Worm (Caenorhabditis elegans): ENCODE data around the gene gas-1.

gas-1 gene

DNA sequence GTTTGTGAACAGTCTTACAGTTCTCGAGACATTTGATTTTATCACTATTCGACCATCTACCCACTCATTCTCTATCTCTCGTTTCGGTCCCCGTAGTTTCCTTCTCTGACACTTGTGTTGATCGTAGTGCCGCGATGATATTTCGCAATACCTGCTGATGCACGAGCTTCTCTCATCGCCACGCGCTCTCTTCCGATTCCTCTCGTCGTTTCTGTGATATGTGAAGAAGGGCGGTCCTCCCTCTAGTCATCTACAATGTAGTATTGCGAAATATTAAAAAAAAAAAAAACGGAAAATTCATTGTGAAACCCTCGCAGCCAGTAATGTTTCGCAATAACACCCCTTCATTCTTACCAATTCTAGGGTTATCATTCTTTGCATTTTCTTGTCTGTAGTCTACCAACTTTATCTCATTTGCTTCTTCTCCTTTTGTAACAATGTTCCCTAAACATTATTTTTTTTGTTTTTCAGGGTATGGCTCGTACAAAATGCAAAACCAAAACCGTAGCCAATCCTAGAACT, 17.4 kb upstream of the gas-1 start, which contains the start of gene nipi-3 (continued):
- TF ChIP-seq B0035.1 (tag; optimal IDR thresholded peaks at IDR 0.05): peak; percentile 21
- TF ChIP-seq nfyb-1 (GFP tag; IDR thresholded peaks at IDR 0.05): peak; percentile 92
- no peak for TF ChIP-seq nhr-120 (GFP tag; IDR thresholded peaks at IDR 0.05)
- TF ChIP-seq atf-7 (tag; optimal IDR thresholded peaks at IDR 0.05): peak; percentile 92
- TF ChIP-seq bed-2 (GFP tag; IDR thresholded peaks at IDR 0.05): no peak
- TF ChIP-seq let-526 (GFP tag; IDR thresholded peaks at IDR 0.05): peak; percentile 88
- TF ChIP-seq hmg-1.2 (GFP tag; IDR thresholded peaks at IDR 0.05): peak; percentile 65
- no peak for TF ChIP-seq B0019.2 (GFP tag; conservative IDR thresholded peaks at IDR 0.05)
- peak; percentile 63 for TF ChIP-seq tbp1 (GFP tag; optimal IDR thresholded peaks at IDR 0.05)
- no peak for TF ChIP-seq F57A8.1 (GFP tag; optimal IDR thresholded peaks at IDR 0.05)
- TF ChIP-seq F23B12.7 (tag; optimal IDR thresholded peaks at IDR 0.05; ENCODE audit: insufficient read depth): peak; percentile 78
- TF ChIP-seq K12H6.12 (tag; optimal IDR thresholded peaks at IDR 0.05): peak; percentile 92
- peak; percentile 92 for TF ChIP-seq ztf-26 (tag; optimal IDR thresholded peaks at IDR 0.05)
- TF ChIP-seq lin-35 (GFP tag; optimal IDR thresholded peaks at IDR 0.05): peak in 1 of 3 experiments; percentile 85
- TF ChIP-seq Y67H2A.10 (GFP tag; conservative IDR thresholded peaks at IDR 0.05): 0 out of 2 replicates have a peak, but pooled peaks have one; percentile 17
- peak; percentile 90 for TF ChIP-seq madf-10 (tag; optimal IDR thresholded peaks at IDR 0.05)
- no peak for TF ChIP-seq him-1 (tag; optimal IDR thresholded peaks at IDR 0.05)
- TF ChIP-seq ceh-100 (GFP tag; IDR thresholded peaks at IDR 0.05): peak; percentile 17; the same call in 1 of the 2 replicates
- no peak for TF ChIP-seq lsl-1 (GFP tag; optimal IDR thresholded peaks at IDR 0.05)
- peak; percentile 70 for TF ChIP-seq tlf-1 (GFP tag; optimal IDR thresholded peaks at IDR 0.05)
- TF ChIP-seq tbx-9 (tag; optimal IDR thresholded peaks at IDR 0.05; ENCODE audit: borderline replicate concordance): no peak
- peak; percentile 87 for TF ChIP-seq C06A6.2 (GFP tag; conservative IDR thresholded peaks at IDR 0.05)
- no peak for TF ChIP-seq ceh-91 (GFP tag; IDR thresholded peaks at IDR 0.05)
- TF ChIP-seq attf-5 (GFP tag; optimal IDR thresholded peaks at IDR 0.05): peak; percentile 95
- TF ChIP-seq xnd-1 (tag; optimal IDR thresholded peaks at IDR 0.05): no peak
- no peak for TF ChIP-seq lsy-27 (tag; optimal IDR thresholded peaks at IDR 0.05; ENCODE audit: borderline replicate concordance, insufficient read depth)
- peak; percentile 100 for TF ChIP-seq cebp-1 (GFP tag; IDR thresholded peaks at IDR 0.05)
- TF ChIP-seq cebp-1 (tag; optimal IDR thresholded peaks at IDR 0.05): peak; percentile 100
- TF ChIP-seq somi-1 (GFP tag; optimal IDR thresholded peaks at IDR 0.05): peak; percentile 86
- TF ChIP-seq lin-26 (GFP tag; IDR thresholded peaks at IDR 0.05): peak; percentile 83
- no peak for TF ChIP-seq egl-18 (GFP tag; IDR thresholded peaks at IDR 0.05)
- TF ChIP-seq pbrm-1 (GFP tag; IDR thresholded peaks at IDR 0.05): peak; percentile 90
- TF ChIP-seq nhr-80 (tag; optimal IDR thresholded peaks at IDR 0.05): peak; percentile 99
- peak; percentile 31; the same call in 1 of the 2 replicates for TF ChIP-seq attf-3 (GFP tag; conservative IDR thresholded peaks at IDR 0.05)
- TF ChIP-seq nfya-1 (tag; optimal IDR thresholded peaks at IDR 0.05; ENCODE audit: borderline replicate concordance, insufficient read depth): no peak
- TF ChIP-seq lir-1 (GFP tag; conservative IDR thresholded peaks at IDR 0.05): peak; percentile 77; the same call in 1 of the 2 replicates
- no peak for TF ChIP-seq bed-1 (GFP tag; IDR thresholded peaks at IDR 0.05)
- TF ChIP-seq F22D6.2 (tag; optimal IDR thresholded peaks at IDR 0.05): peak; percentile 61
- TF ChIP-seq ztf-18 (tag; optimal IDR thresholded peaks at IDR 0.05): peak; percentile 71
- TF ChIP-seq unc-62 (GFP tag; optimal IDR thresholded peaks at IDR 0.05): peak; percentile 93
- TF ChIP-seq ekl-4 (GFP tag; IDR thresholded peaks at IDR 0.05): peak; percentile 78
- peak; percentile 77; the same call in 1 of the 2 replicates for TF ChIP-seq Y95B8A.8 (GFP tag; IDR thresholded peaks at IDR 0.05)
- TF ChIP-seq lin-40 (tag; optimal IDR thresholded peaks at IDR 0.05): peak; percentile 94
- peak; percentile 84 for TF ChIP-seq ZK185.1 (tag; optimal IDR thresholded peaks at IDR 0.05; ENCODE audit: poor library complexity, severe bottlenecking)
- peak; percentile 87 for TF ChIP-seq dox-1 (GFP tag; IDR thresholded peaks at IDR 0.05)
- TF ChIP-seq B0336.3 (GFP tag; IDR thresholded peaks at IDR 0.05): peak; percentile 73
- TF ChIP-seq C17E4.6 (GFP tag; IDR thresholded peaks at IDR 0.05): 0 out of 2 replicates have a peak, but pooled peaks have one; percentile 27
- TF ChIP-seq ets-4 (GFP tag; optimal IDR thresholded peaks at IDR 0.05): peak; percentile 56
